Fruit fly (Drosophila melanogaster): ENCODE data around the gene mthl14.

DNA sequence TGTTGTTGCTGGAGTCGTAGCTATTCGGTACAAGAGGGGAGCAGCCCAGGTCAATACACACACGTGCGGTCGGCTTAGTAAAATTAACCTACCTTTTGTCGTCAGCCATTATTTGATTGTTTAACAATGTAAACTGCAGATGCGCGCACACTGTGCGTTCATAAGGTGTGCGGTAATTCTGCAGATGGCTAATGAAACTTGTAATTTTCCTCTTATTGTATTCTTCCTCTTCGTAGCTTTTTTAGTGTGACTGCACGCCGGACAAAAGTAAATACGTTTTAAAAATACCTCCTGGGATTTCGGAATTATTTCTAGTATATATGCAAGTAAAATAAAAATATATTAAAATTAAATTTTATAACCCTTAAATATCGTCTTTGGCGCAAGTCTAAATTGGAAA is 36.1 kb upstream of the mthl14 start, which contains the start of gene Prp4k:
- TF ChIP-seq CG1621 (tag; optimal IDR thresholded peaks at IDR 0.05) (no peak), CG6854 (GFP tag; optimal IDR thresholded peaks at IDR 0.05) (no peak), Met (GFP tag; optimal IDR thresholded peaks at IDR 0.05) (no peak), OdsH (GFP tag; optimal IDR thresholded peaks at IDR 0.05) (no peak), CG31627 (GFP tag; optimal IDR thresholded peaks at IDR 0.05) (no peak), CG8632 (GFP tag; optimal IDR thresholded peaks at IDR 0.05) (no peak), CG6276 (GFP tag; optimal IDR thresholded peaks at IDR 0.05) (no peak), CG7368 (GFP tag; optimal IDR thresholded peaks at IDR 0.05) (no peak)
